Worm (Caenorhabditis elegans): ENCODE results near the gene ssp-32.

The ssp-32 gene

ce11 chrIV:9858970-9859369, 36.2 kb upstream of the ssp-32 start:
- TF ChIP-seq aha-1 (tag; optimal IDR thresholded peaks at IDR 0.05) (no peak), snpc-4 (tag; optimal IDR thresholded peaks at IDR 0.05) (no peak), lin-15B (tag; optimal IDR thresholded peaks at IDR 0.05) (no peak), snu-23 (GFP tag; optimal IDR thresholded peaks at IDR 0.05) (no peak), nhr-11 (tag; optimal IDR thresholded peaks at IDR 0.05) (no peak), lin-14 (GFP tag; optimal IDR thresholded peaks at IDR 0.05) (no peak), lin-35 (GFP tag; optimal IDR thresholded peaks at IDR 0.05) (no peak), tlp-1 (tag; optimal IDR thresholded peaks at IDR 0.05) (no peak), irx-1 (tag; optimal IDR thresholded peaks at IDR 0.05) (no peak), nhr-28 (tag; optimal IDR thresholded peaks at IDR 0.05) (no peak)

ce11 chrIV:9861921-9862320, 33.3 kb upstream of the ssp-32 start, which contains the start of gene K07F5.14:
Gene K07F5.14, plus strand, starts transcription at chrIV:9862221.
- no peak for TF ChIP-seq ceh-82 (tag; optimal IDR thresholded peaks at IDR 0.05)

ce11 chrIV:9863817-9864216, 31.4 kb upstream of the ssp-32 start, which contains the start of gene K07F5.16:
Gene K07F5.16, plus strand, starts transcription at chrIV:9864117.
- TF ChIP-seq lin-15B (tag; optimal IDR thresholded peaks at IDR 0.05) (no peak), egl-27 (tag; optimal IDR thresholded peaks at IDR 0.05) (no peak), lir-3 (tag; optimal IDR thresholded peaks at IDR 0.05; ENCODE audit: poor library complexity) (no peak)

ce11 chrIV:9864778-9865177, 30.4 kb upstream of the ssp-32 start, which contains the start of the genes K07F5.15 and K07F5.22:
Gene K07F5.15, plus strand, starts transcription at chrIV:9865078.
Gene K07F5.22, plus strand, starts transcription at chrIV:9865078.
- no peak for TF ChIP-seq dsc-1 (tag; optimal IDR thresholded peaks at IDR 0.05)
- TF ChIP-seq dpl-1 (GFP tag; optimal IDR thresholded peaks at IDR 0.05): no peak
- TF ChIP-seq alr-1 (tag; optimal IDR thresholded peaks at IDR 0.05; ENCODE audit: borderline replicate concordance): no peak
- TF ChIP-seq hlh-17 (GFP tag; optimal IDR thresholded peaks at IDR 0.05; ENCODE audit: borderline replicate concordance): no peak
- no peak for TF ChIP-seq sup-37 (GFP tag; optimal IDR thresholded peaks at IDR 0.05)
- TF ChIP-seq hpl-2 (GFP tag; optimal IDR thresholded peaks at IDR 0.05): no peak
- TF ChIP-seq lin-14 (GFP tag; optimal IDR thresholded peaks at IDR 0.05): no peak
- no peak for TF ChIP-seq unc-30 (tag; optimal IDR thresholded peaks at IDR 0.05)
- no peak for TF ChIP-seq nhr-77 (tag; optimal IDR thresholded peaks at IDR 0.05)
- no peak for TF ChIP-seq sox-4 (tag; optimal IDR thresholded peaks at IDR 0.05)
- no peak for TF ChIP-seq fkh-10 (GFP tag; optimal IDR thresholded peaks at IDR 0.05)
- TF ChIP-seq egl-27 (tag; optimal IDR thresholded peaks at IDR 0.05): no peak
- TF ChIP-seq pax-3 (tag; optimal IDR thresholded peaks at IDR 0.05): no peak
- no peak for TF ChIP-seq zip-4 (GFP tag; optimal IDR thresholded peaks at IDR 0.05)
- TF ChIP-seq nhr-47 (tag; optimal IDR thresholded peaks at IDR 0.05): no peak
- no peak for TF ChIP-seq nhr-71 (tag; optimal IDR thresholded peaks at IDR 0.05)
- no peak for TF ChIP-seq rnt-1 (tag; optimal IDR thresholded peaks at IDR 0.05)

ce11 chrIV:9866865-9867264, 28.3 kb upstream of the ssp-32 start:
- peak; percentile 59 for TF ChIP-seq nhr-20 (tag; optimal IDR thresholded peaks at IDR 0.05)
- no peak for TF ChIP-seq snpc-4 (tag; optimal IDR thresholded peaks at IDR 0.05)

ce11 chrIV:9867915-9868314, 27.3 kb upstream of the ssp-32 start:
- no peak for TF ChIP-seq ceh-8 (GFP tag; optimal IDR thresholded peaks at IDR 0.05)
- no peak for TF ChIP-seq skn-1 (tag; optimal IDR thresholded peaks at IDR 0.05)
- peak; percentile 61 to 74 for TF ChIP-seq lsy-2 (tag; optimal IDR thresholded peaks at IDR 0.05)
- TF ChIP-seq pag-3 (tag; optimal IDR thresholded peaks at IDR 0.05; ENCODE audit: borderline replicate concordance, insufficient read depth): no peak
- peak; percentile 36 for TF ChIP-seq lin-13 (GFP tag; optimal IDR thresholded peaks at IDR 0.05)
- no peak for TF ChIP-seq tlp-1 (tag; optimal IDR thresholded peaks at IDR 0.05)
- no peak for TF ChIP-seq xbp-1 (tag; optimal IDR thresholded peaks at IDR 0.05)
- no peak for TF ChIP-seq ceh-82 (tag; optimal IDR thresholded peaks at IDR 0.05)
- peak; percentile 94 for TF ChIP-seq blmp-1 (tag; optimal IDR thresholded peaks at IDR 0.05)
- no peak for TF ChIP-seq ces-1 (GFP tag; optimal IDR thresholded peaks at IDR 0.05)
- TF ChIP-seq efl-1 (optimal IDR thresholded peaks at IDR 0.05): peak in 1 of 2 experiments; percentile 17
- peak in 1 of 2 experiments; percentile 94 for TF ChIP-seq efl-1 (GFP tag; optimal IDR thresholded peaks at IDR 0.05 in 1 of 2)
- TF ChIP-seq hlh-4 (tag; optimal IDR thresholded peaks at IDR 0.05): no peak
- TF ChIP-seq ceh-63 (GFP tag; optimal IDR thresholded peaks at IDR 0.05): no peak
- no peak for TF ChIP-seq lin-39 (tag; optimal IDR thresholded peaks at IDR 0.05)
- peak in 1 of 3 experiments; percentile 28 for TF ChIP-seq dpl-1 (GFP tag; optimal IDR thresholded peaks at IDR 0.05)
- TF ChIP-seq nhr-47 (tag; optimal IDR thresholded peaks at IDR 0.05): peak; percentile 71
- TF ChIP-seq lin-35 (GFP tag; optimal IDR thresholded peaks at IDR 0.05): peak in 1 of 2 experiments; percentile 74
- TF ChIP-seq nhr-11 (tag; optimal IDR thresholded peaks at IDR 0.05): no peak
- no peak for TF ChIP-seq pax-3 (tag; optimal IDR thresholded peaks at IDR 0.05)
- TF ChIP-seq nhr-20 (tag; optimal IDR thresholded peaks at IDR 0.05): peak; percentile 96

Measured in whole organism, L1 larva.